Worm (Caenorhabditis elegans) whole organism, L4/young adult: ENCODE data around the gene F36A4.2.

Experiments used
- W03F9.2 ChIP-seq: fragments of 150-350 bp; optimal IDR thresholded peaks from 2 replicates; lab custom pipeline; 2014; ENCODE audit warnings: missing biosample characterization, missing genetic modification characterization
- dao-5 ChIP-seq: sonication (generic microtip); optimal IDR thresholded peaks from 2 replicates; lab custom pipeline; 2016; ENCODE audit warnings: missing genotype, missing genetic modification characterization, moderate library complexity, missing compliant biosample characterization
- him-1 ChIP-seq: sonication (generic microtip); optimal IDR thresholded peaks from 2 replicates; lab custom pipeline; 2016; ENCODE audit warnings: missing genotype, missing genetic modification reagents, missing genetic modification characterization, missing compliant biosample characterization

F36A4.2 gene

ce11 chrIV:4262993-4263392, 8.0 kb upstream of the F36A4.2 start, which contains the start of gene col-33:
TSS of gene col-33 (plus strand) at chrIV:4263293.
- TF ChIP-seq him-1 (tag; lab: Kevin White, UChicago) (no peak), dao-5 (tag; lab: Kevin White, UChicago) (no peak), W03F9.2 (tag; lab: Kevin White, UChicago) (no peak)

ce11 chrIV:4264649-4265048, 6.4 kb upstream of the F36A4.2 start:
- TF ChIP-seq dao-5 (tag; lab: Kevin White, UChicago): no peak
- TF ChIP-seq him-1 (tag; lab: Kevin White, UChicago): no peak
- no peak for TF ChIP-seq W03F9.2 (tag; lab: Kevin White, UChicago)

- no peak for TF ChIP-seq W03F9.2 (tag; lab: Kevin White, UChicago)
- TF ChIP-seq him-1 (tag; lab: Kevin White, UChicago): no peak
- no peak for TF ChIP-seq dao-5 (tag; lab: Kevin White, UChicago)
Measured at ce11 chrIV:4265224-4265623, 5.8 kb upstream of the F36A4.2 start, which contains the start of gene F36A4.5. TSS of gene F36A4.5 (plus strand) at chrIV:4265524.

ce11 chrIV:4265951-4266350, 5.1 kb upstream of the F36A4.2 start:
- TF ChIP-seq dao-5 (tag; lab: Kevin White, UChicago) (no peak), him-1 (tag; lab: Kevin White, UChicago) (no peak), W03F9.2 (tag; lab: Kevin White, UChicago) (no peak)

- no peak for TF ChIP-seq W03F9.2 (tag; lab: Kevin White, UChicago)
- TF ChIP-seq dao-5 (tag; lab: Kevin White, UChicago): no peak
- TF ChIP-seq him-1 (tag; lab: Kevin White, UChicago): no peak
Measured at ce11 chrIV:4267320-4267719, 3.7 kb upstream of the F36A4.2 start, which contains the start of gene F36A4.4. TSS of gene F36A4.4 (plus strand) at chrIV:4267620.

- TF ChIP-seq W03F9.2 (tag; lab: Kevin White, UChicago): no peak
Measured at ce11 chrIV:4269308-4269707, 1.7 kb upstream of the F36A4.2 start, which contains the start of gene F36A4.3. TSS of gene F36A4.3 (plus strand) at chrIV:4269608.

DNA sequence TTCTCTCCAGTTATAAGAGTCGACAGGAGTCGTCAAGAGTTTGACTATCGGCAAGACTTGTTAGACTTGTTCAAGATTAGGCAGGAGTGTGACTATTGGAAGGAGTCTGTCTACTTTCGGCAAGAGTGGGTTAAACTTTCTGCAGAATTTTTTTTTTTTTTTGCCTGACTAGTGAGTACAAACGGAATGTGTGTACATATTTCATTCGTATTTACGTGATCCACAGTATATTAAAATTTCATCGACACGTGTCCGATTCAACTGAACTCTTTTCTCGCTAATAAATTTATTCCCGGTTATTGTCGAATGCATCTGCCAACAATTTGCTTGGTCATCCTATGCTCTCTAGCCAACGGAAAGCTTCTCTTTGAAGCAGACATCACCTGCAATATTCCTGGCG, 1.1 kb downstream of the F36A4.2 start, which contains the start of gene F36A4.1:
Gene F36A4.1, plus strand, starts transcription at position 301 of the 400 bp plus-strand sequence.
- TF ChIP-seq him-1 (tag; lab: Kevin White, UChicago): no peak
- no peak for TF ChIP-seq dao-5 (tag; lab: Kevin White, UChicago)
- TF ChIP-seq W03F9.2 (tag; lab: Kevin White, UChicago): no peak

DNA sequence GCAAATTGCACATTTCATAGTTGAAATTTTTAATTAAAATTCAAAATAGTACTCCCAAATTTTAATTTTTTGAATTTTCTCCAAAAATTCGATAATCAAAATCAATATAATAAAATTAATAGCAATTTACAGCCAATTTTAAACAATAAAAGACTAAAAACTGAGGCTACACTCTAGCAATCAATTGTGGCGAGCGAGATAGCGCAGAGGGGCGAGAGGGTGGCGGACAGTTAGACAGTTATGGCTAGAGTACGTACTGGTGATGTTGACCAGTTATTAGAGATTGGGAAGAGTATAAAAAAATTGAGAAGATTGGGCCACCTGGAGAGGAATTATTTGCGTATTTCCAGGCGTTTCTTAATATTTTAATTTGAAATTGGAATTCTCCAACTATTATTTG, 6.7 kb downstream of the F36A4.2 start, which contains the start of gene nhr-78:
Gene nhr-78, minus strand, starts transcription at position 182 of the 400 bp plus-strand sequence.
- TF ChIP-seq dao-5 (tag; lab: Kevin White, UChicago) (no peak), him-1 (tag; lab: Kevin White, UChicago) (no peak), W03F9.2 (tag; lab: Kevin White, UChicago) (no peak)

ce11 chrIV:4284020-4284419, 13.0 kb downstream of the F36A4.2 start, which contains the start of gene F15E6.6:
TSS of gene F15E6.6 (minus strand) at chrIV:4284120.
- no peak for TF ChIP-seq W03F9.2 (tag; lab: Kevin White, UChicago)
- TF ChIP-seq him-1 (tag; lab: Kevin White, UChicago): no peak
- no peak for TF ChIP-seq dao-5 (tag; lab: Kevin White, UChicago)

DNA sequence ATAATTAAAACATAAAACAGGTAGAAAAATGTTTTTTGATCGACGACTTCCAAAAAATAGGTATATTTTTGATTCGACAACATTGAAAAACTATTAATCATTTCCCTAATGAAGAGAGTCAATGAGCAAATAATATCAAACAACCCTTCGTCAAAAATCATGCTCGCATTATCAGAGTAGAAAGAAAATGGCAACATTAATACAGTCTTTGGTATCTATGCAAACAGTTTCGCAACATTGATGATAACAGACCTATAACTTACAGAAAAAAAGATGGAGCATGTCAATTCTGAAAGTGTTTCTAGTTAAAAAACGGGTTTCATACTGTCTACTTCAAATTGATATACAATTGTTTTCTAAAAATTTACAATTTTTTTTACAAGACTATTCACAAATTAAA, 14.0 kb downstream of the F36A4.2 start:
- TF ChIP-seq W03F9.2 (tag; lab: Kevin White, UChicago): no peak
- TF ChIP-seq dao-5 (tag; lab: Kevin White, UChicago): no peak
- TF ChIP-seq him-1 (tag; lab: Kevin White, UChicago): no peak

DNA sequence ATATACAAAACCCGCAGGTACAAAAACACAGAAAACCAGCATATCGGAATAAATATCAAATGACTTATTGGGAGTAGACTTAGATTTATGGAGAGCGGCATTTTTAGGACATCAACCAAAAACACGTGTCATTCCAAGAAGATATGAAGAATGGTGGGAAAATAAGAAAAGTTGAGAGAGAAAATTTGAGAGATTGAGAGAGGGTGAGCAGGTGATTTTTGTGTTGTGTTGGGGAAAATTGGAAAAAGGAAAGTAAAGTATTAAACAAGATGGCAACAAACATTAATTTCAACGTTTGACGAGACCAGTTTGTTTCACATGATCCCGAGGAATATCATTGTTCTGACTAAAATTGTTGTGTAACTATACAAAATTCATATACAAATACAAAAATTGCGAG, 17.3 kb downstream of the F36A4.2 start, which contains the start of gene srv-4:
Gene srv-4, minus strand, starts transcription at position 101 of the 400 bp plus-strand sequence.
- TF ChIP-seq him-1 (tag; lab: Kevin White, UChicago) (no peak), W03F9.2 (tag; lab: Kevin White, UChicago) (no peak), dao-5 (tag; lab: Kevin White, UChicago) (no peak)

DNA sequence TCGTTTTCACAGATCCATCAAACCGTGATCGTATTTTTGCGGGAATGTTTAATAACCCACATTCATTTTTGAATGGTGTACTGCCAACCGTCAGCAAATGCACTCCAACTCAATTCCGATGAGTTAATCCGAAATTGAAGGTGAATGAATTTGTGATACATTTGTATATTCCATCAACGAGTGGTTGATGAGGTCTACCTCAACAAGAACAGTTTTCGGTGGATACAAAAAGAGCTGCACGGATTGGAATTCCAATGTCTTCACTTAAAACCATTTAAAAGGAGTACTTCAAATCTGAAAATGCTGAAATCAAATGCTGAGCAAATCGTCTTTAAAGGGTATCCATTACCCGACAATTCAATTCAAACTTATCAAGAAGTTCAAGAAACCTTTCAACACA, 18.2 kb downstream of the F36A4.2 start, which contains the start of gene F15E6.5:
Gene F15E6.5, plus strand, starts transcription at position 301 of the 400 bp plus-strand sequence.
- TF ChIP-seq W03F9.2 (tag; lab: Kevin White, UChicago) (no peak), dao-5 (tag; lab: Kevin White, UChicago) (no peak), him-1 (tag; lab: Kevin White, UChicago) (no peak)

DNA sequence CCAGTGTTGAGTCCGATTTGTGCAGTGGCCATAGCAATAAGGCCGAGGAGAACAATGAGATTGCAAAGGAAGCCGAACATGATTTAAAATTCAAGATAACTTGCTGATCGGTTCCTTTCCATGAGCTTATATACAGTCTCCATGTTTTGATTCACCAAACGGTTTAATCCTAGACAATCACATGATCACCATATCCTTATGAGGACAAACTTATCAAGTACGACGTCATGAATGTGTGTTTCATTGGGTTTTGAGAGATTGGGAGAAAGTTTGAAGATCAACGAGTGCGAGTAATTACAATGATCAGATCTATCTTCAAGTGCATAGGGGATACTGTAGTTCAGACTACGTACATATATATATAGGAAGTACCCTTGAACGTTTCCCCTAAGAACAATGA, 19.4 kb downstream of the F36A4.2 start, which contains the start of gene dct-7:
Gene dct-7, minus strand, starts transcription at position 101 of the 400 bp plus-strand sequence.
- no peak for TF ChIP-seq dao-5 (tag; lab: Kevin White, UChicago)
- TF ChIP-seq W03F9.2 (tag; lab: Kevin White, UChicago): no peak
- no peak for TF ChIP-seq him-1 (tag; lab: Kevin White, UChicago)

ce11 chrIV:4291174-4291573, 20.1 kb downstream of the F36A4.2 start, which contains the start of gene F15E6.4:
TSS of gene F15E6.4 (plus strand) at chrIV:4291474.
- no peak for TF ChIP-seq dao-5 (tag; lab: Kevin White, UChicago)
- no peak for TF ChIP-seq W03F9.2 (tag; lab: Kevin White, UChicago)
- no peak for TF ChIP-seq him-1 (tag; lab: Kevin White, UChicago)
